Worm (Caenorhabditis elegans) whole organism, L4 larva: ENCODE results near the gene mif-1.

Experiments
- F37D6.2 ChIP-seq: sonication (generic microtip); optimal IDR thresholded peaks from 2 replicates; lab custom pipeline; 2016; ENCODE audit warnings: mild to moderate bottlenecking, missing genetic modification characterization, missing compliant biosample characterization
- F49E8.2 ChIP-seq: sonication (generic microtip); optimal IDR thresholded peaks from 2 replicates; lab custom pipeline; 2016; ENCODE audit warnings: missing compliant biosample characterization, mild to moderate bottlenecking, missing genetic modification characterization, borderline replicate concordance
- R02D3.7 ChIP-seq: fragments of 150-350 bp; sonication (generic microtip); optimal IDR thresholded peaks from 3 replicates; lab custom pipeline; 2014; ENCODE audit warnings: missing biosample characterization, missing genetic modification characterization
- T20F7.1 ChIP-seq: fragments of 200-800 bp; sonication (Bioruptor generic); optimal IDR thresholded peaks from 2 replicates; lab custom pipeline; 2018; ENCODE audit warnings: mild to moderate bottlenecking, missing genetic modification characterization, missing compliant biosample characterization
- Y105C5A.15 ChIP-seq: fragments of 200-800 bp; sonication (Bioruptor generic); IDR thresholded peaks from 2 replicates; pipeline ENCODE4 v1.3.6; 2022; ENCODE audit warnings: missing genetic modification characterization, missing compliant biosample characterization
- ZK546.5 ChIP-seq, 2 experiments: sonication (generic microtip); optimal IDR thresholded peaks; 2 replicates each; lab custom pipeline; 2017; ENCODE audit warnings: missing biosample characterization in 2 of 2, missing genetic modification characterization in 2 of 2
- arid-1 ChIP-seq: fragments of 200-800 bp; sonication (Bioruptor generic); conservative IDR thresholded peaks from 2 replicates; pipeline ENCODE4 v1.3.6; 2022; ENCODE audit warnings: missing genetic modification reagents, missing genetic modification characterization, missing compliant biosample characterization
- ceh-32 ChIP-seq: sonication (generic microtip); optimal IDR thresholded peaks from 2 replicates; lab custom pipeline; 2016; ENCODE audit warnings: mild to moderate bottlenecking, missing genetic modification characterization, missing compliant biosample characterization; ENCODE audit not compliant: poor library complexity
- ces-1 ChIP-seq: fragments of 150-350 bp; sonication (generic microtip); optimal IDR thresholded peaks from 4 replicates; lab custom pipeline; 2014; ENCODE audit warnings: missing biosample characterization, missing genetic modification reagents, missing genetic modification characterization
- cey-2 ChIP-seq: sonication (generic microtip); optimal IDR thresholded peaks from 3 replicates; lab custom pipeline; 2017; ENCODE audit warnings: missing genetic modification characterization, mild to moderate bottlenecking, missing compliant biosample characterization, antibody characterized with exemption, borderline replicate concordance; ENCODE audit not compliant: insufficient read depth
- ctbp-1 ChIP-seq: fragments of 200-800 bp; sonication (Bioruptor generic); IDR thresholded peaks from 2 replicates; pipeline ENCODE4 v1.3.6; 2022; ENCODE audit warnings: missing genetic modification reagents, missing genetic modification characterization, missing compliant biosample characterization
- daf-16 ChIP-seq, 3 experiments: sonication (generic microtip); optimal IDR thresholded peaks; 2 replicates each; lab custom pipeline; 2016 to 2017; ENCODE audit warnings: missing genetic modification characterization in 3 of 3, missing genetic modification reagents in 3 of 3, mild to moderate bottlenecking in 2 of 3, missing compliant biosample characterization in 2 of 3, missing biosample characterization in 1 of 3, moderate library complexity in 1 of 3
- daf-8 ChIP-seq: fragments of 200-800 bp; sonication (Bioruptor generic); IDR thresholded peaks from 2 replicates; pipeline ENCODE4 v1.3.6; 2022; ENCODE audit warnings: missing genetic modification characterization, missing compliant biosample characterization
- dmd-8 ChIP-seq: fragments of 200-800 bp; sonication (Bioruptor generic); IDR thresholded peaks from 2 replicates; pipeline ENCODE4 v1.3.6; 2022; ENCODE audit warnings: missing genetic modification characterization, missing compliant biosample characterization
- dmd-9 ChIP-seq: fragments of 200-800 bp; sonication (Bioruptor generic); IDR thresholded peaks from 2 replicates; pipeline ENCODE4 v1.3.6; 2022; ENCODE audit warnings: missing genetic modification reagents, missing genetic modification characterization, missing compliant biosample characterization
- dpl-1 ChIP-seq: fragments of 150-350 bp; optimal IDR thresholded peaks from 2 replicates; lab custom pipeline; 2014; ENCODE audit warnings: missing biosample characterization, missing genetic modification reagents, missing genetic modification characterization
- dve-1 ChIP-seq: sonication (generic microtip); optimal IDR thresholded peaks from 2 replicates; lab custom pipeline; 2017; ENCODE audit warnings: antibody characterized with exemption, mild to moderate bottlenecking, missing genetic modification characterization, missing compliant biosample characterization; ENCODE audit not compliant: insufficient read depth
- egl-27 ChIP-seq: sonication (generic microtip); optimal IDR thresholded peaks from 3 replicates; lab custom pipeline; 2017; ENCODE audit warnings: missing biosample characterization, missing genetic modification reagents, missing genetic modification characterization
- egl-43 ChIP-seq: fragments of 200-800 bp; sonication (Bioruptor generic); IDR thresholded peaks from 2 replicates; pipeline ENCODE4 v1.3.6; 2022; ENCODE audit warnings: missing genetic modification reagents, missing genetic modification characterization, missing compliant biosample characterization
- fkh-10 ChIP-seq: fragments of 150-350 bp; optimal IDR thresholded peaks from 2 replicates; lab custom pipeline; 2014; ENCODE audit warnings: missing biosample characterization, missing genetic modification reagents, missing genetic modification characterization
- gei-8 ChIP-seq: fragments of 200-800 bp; sonication (Bioruptor generic); optimal IDR thresholded peaks from 2 replicates; lab custom pipeline; 2018; ENCODE audit warnings: mild to moderate bottlenecking, missing genetic modification characterization, missing compliant biosample characterization
- hif-1 ChIP-seq, 2 experiments: sonication (generic microtip); optimal IDR thresholded peaks; 2 replicates each; lab custom pipeline; 2016 to 2017; ENCODE audit warnings: missing compliant biosample characterization in 2 of 2, missing genetic modification characterization in 2 of 2, missing genetic modification reagents in 2 of 2, missing genotype in 2 of 2, mild to moderate bottlenecking in 1 of 2
- hlh-11 ChIP-seq: fragments of 200-800 bp; sonication (Bioruptor generic); optimal IDR thresholded peaks from 2 replicates; lab custom pipeline; 2018; ENCODE audit warnings: mild to moderate bottlenecking, missing genetic modification characterization, missing compliant biosample characterization
- hlh-30 ChIP-seq: sonication (generic microtip); optimal IDR thresholded peaks from 2 replicates; lab custom pipeline; 2017; ENCODE audit warnings: antibody characterized with exemption, mild to moderate bottlenecking, missing genetic modification characterization, missing compliant biosample characterization; ENCODE audit not compliant: insufficient read depth
- lin-13 ChIP-seq: fragments of 150-350 bp; optimal IDR thresholded peaks from 2 replicates; lab custom pipeline; 2014; ENCODE audit warnings: missing biosample characterization, missing genetic modification reagents, missing genetic modification characterization
- lin-38 ChIP-seq: fragments of 200-800 bp; sonication (Bioruptor generic); IDR thresholded peaks from 2 replicates; pipeline ENCODE4 v1.3.6; 2022; ENCODE audit warnings: missing genetic modification reagents, missing genetic modification characterization, missing compliant biosample characterization
- lir-3 ChIP-seq: sonication (generic microtip); optimal IDR thresholded peaks from 2 replicates; lab custom pipeline; 2016; ENCODE audit warnings: mild to moderate bottlenecking, missing genetic modification characterization, missing compliant biosample characterization
- madf-5 ChIP-seq, 2 experiments: fragments of 200-800 bp; sonication (Bioruptor generic); IDR thresholded peaks; 2 replicates each; pipeline ENCODE4 v1.3.6; 2022; ENCODE audit warnings: missing compliant biosample characterization in 2 of 2, missing genetic modification characterization in 2 of 2
- madf-9 ChIP-seq: fragments of 200-800 bp; sonication (Bioruptor generic); conservative IDR thresholded peaks from 2 replicates; pipeline ENCODE4 v1.3.6; 2022; ENCODE audit warnings: missing genetic modification reagents, missing genetic modification characterization, missing compliant biosample characterization
- mdl-1 ChIP-seq, 2 experiments: fragments of 150-350 bp in 1 of 2; sonication (generic microtip) in 1 of 2; optimal IDR thresholded peaks; 2 replicates each; lab custom pipeline; 2014 to 2017; ENCODE audit warnings: missing biosample characterization in 2 of 2, missing genetic modification characterization in 2 of 2
- mdt-29 ChIP-seq: fragments of 200-800 bp; sonication (Bioruptor generic); IDR thresholded peaks from 2 replicates; pipeline ENCODE4 v1.3.6; 2022; ENCODE audit warnings: missing genetic modification reagents, missing genetic modification characterization, missing compliant biosample characterization
- mep-1 ChIP-seq: fragments of 150-350 bp; sonication (generic microtip); optimal IDR thresholded peaks from 3 replicates; lab custom pipeline; 2014; ENCODE audit warnings: missing biosample characterization, missing genetic modification characterization
- nhr-11 ChIP-seq: fragments of 150-350 bp; optimal IDR thresholded peaks from 2 replicates; lab custom pipeline; 2014; ENCODE audit warnings: missing biosample characterization, missing genetic modification characterization
- nhr-237 ChIP-seq: sonication (generic microtip); optimal IDR thresholded peaks from 2 replicates; lab custom pipeline; 2017; ENCODE audit warnings: missing biosample characterization, missing genetic modification characterization
- nhr-28 ChIP-seq: fragments of 150-350 bp; optimal IDR thresholded peaks from 2 replicates; lab custom pipeline; 2014; ENCODE audit warnings: missing biosample characterization, missing genetic modification characterization
- nhr-41 ChIP-seq: fragments of 200-800 bp; sonication (Bioruptor generic); IDR thresholded peaks from 2 replicates; pipeline ENCODE4 v1.3.6; 2022; ENCODE audit warnings: missing genetic modification reagents, missing genetic modification characterization, missing compliant biosample characterization
- nhr-6 ChIP-seq: fragments of 150-350 bp; optimal IDR thresholded peaks from 2 replicates; lab custom pipeline; 2014; ENCODE audit warnings: missing biosample characterization, missing genetic modification characterization
- nhr-76 ChIP-seq: fragments of 150-350 bp; optimal IDR thresholded peaks from 2 replicates; lab custom pipeline; 2014; ENCODE audit warnings: missing biosample characterization, missing genetic modification characterization
- nhr-77 ChIP-seq: fragments of 150-350 bp; optimal IDR thresholded peaks from 2 replicates; lab custom pipeline; 2014; ENCODE audit warnings: missing biosample characterization, missing genetic modification characterization
- php-3 ChIP-seq: fragments of 200-800 bp; sonication (Bioruptor generic); IDR thresholded peaks from 2 replicates; pipeline ENCODE4 v1.3.6; 2022; ENCODE audit warnings: missing genetic modification reagents, missing genetic modification characterization, missing compliant biosample characterization
- pqm-1 ChIP-seq: sonication (generic microtip); optimal IDR thresholded peaks from 2 replicates; lab custom pipeline; 2017; ENCODE audit warnings: missing biosample characterization, missing genetic modification characterization
- rbr-2 ChIP-seq: sonication (generic microtip); optimal IDR thresholded peaks from 2 replicates; lab custom pipeline; 2016; ENCODE audit warnings: missing genotype, missing genetic modification characterization, missing compliant biosample characterization
- sdz-12 ChIP-seq: fragments of 200-800 bp; sonication (Bioruptor generic); optimal IDR thresholded peaks from 2 replicates; lab custom pipeline; 2018; ENCODE audit warnings: mild to moderate bottlenecking, missing genetic modification characterization, missing compliant biosample characterization
- set-16 ChIP-seq: fragments of 200-800 bp; sonication (Bioruptor generic); IDR thresholded peaks from 2 replicates; pipeline ENCODE4 v1.3.6; 2022; ENCODE audit warnings: missing genetic modification reagents, missing genetic modification characterization, missing compliant biosample characterization
- spr-1 ChIP-seq: sonication (generic microtip); optimal IDR thresholded peaks from 2 replicates; lab custom pipeline; 2016; ENCODE audit warnings: mild to moderate bottlenecking, missing genetic modification characterization, missing compliant biosample characterization
- spr-3 ChIP-seq: fragments of 200-800 bp; sonication (Bioruptor generic); optimal IDR thresholded peaks from 2 replicates; lab custom pipeline; 2018; ENCODE audit warnings: mild to moderate bottlenecking, missing genetic modification characterization, missing compliant biosample characterization
- tag-97 ChIP-seq: fragments of 200-800 bp; sonication (Bioruptor generic); IDR thresholded peaks from 2 replicates; pipeline ENCODE4 v1.3.6; 2022; ENCODE audit warnings: missing genetic modification characterization, missing compliant biosample characterization
- tra-1 ChIP-seq: fragments of 200-800 bp; sonication (Bioruptor generic); IDR thresholded peaks from 2 replicates; pipeline ENCODE4 v1.3.6; 2022; ENCODE audit warnings: missing genetic modification reagents, missing genetic modification characterization, missing compliant biosample characterization
- unc-62 ChIP-seq, 3 experiments: fragments of 150-350 bp in 1 of 3; sonication (generic microtip); optimal IDR thresholded peaks in 2 of 3; peaks in 1 of 3; 1 replicate in 1 of 3; 2 replicates in 2 of 3; lab custom pipeline; 2014 to 2017; ENCODE audit warnings: missing biosample characterization in 3 of 3, missing genetic modification characterization in 3 of 3, missing genetic modification reagents in 3 of 3, missing genotype in 1 of 3

mif-1 gene

ce11 chrIII:11870009-11870408 is 22.1 kb downstream of the mif-1 start (continued):
- TF ChIP-seq madf-5 (GFP tag; IDR thresholded peaks at IDR 0.05; lab: Robert Waterston, UW) (no peak), dmd-8 (GFP tag; lab: Robert Waterston, UW) (no peak), dmd-9 (0 out of 2 replicates have a peak, but pooled peaks have one; percentile 38), arid-1 (GFP tag; lab: Robert Waterston, UW) (peak; percentile 60; the same call in 1 of the 2 replicates), sdz-12 (GFP tag; lab: Kevin White, UChicago) (no peak), F37D6.2 (tag; lab: Kevin White, UChicago) (peak; percentile 60), nhr-41 (GFP tag; lab: Robert Waterston, UW) (no peak), nhr-237 (tag; lab: Kevin White, UChicago) (peak; percentile 3), pqm-1 (peak; percentile 27), php-3 (GFP tag; lab: Robert Waterston, UW) (0 out of 2 replicates have a peak, but pooled peaks have one; percentile 38), nhr-6 (tag; lab: Kevin White, UChicago) (peak; percentile 91), lir-3 (no peak), daf-8 (no peak), tag-97 (GFP tag; lab: Robert Waterston, UW) (no peak), spr-3 (GFP tag; lab: Kevin White, UChicago) (peak; percentile 43), T20F7.1 (GFP tag; lab: Kevin White, UChicago) (no peak), daf-16 (GFP tag; optimal IDR thresholded peaks at IDR 0.05; lab: Kevin White, UChicago) (peak; percentile 40 to 88), daf-16 (tag; optimal IDR thresholded peaks at IDR 0.05; lab: Kevin White, UChicago) (peak; percentile 99), dve-1 (peak; percentile 91), dpl-1 (peak; percentile 75), cey-2 (tag; lab: Kevin White, UChicago) (no peak), set-16 (GFP tag; lab: Robert Waterston, UW) (peak; percentile 21; the same call in 1 of the 2 replicates), hif-1 (tag; optimal IDR thresholded peaks at IDR 0.05; lab: Kevin White, UChicago) (peak in 1 of 2 experiments; percentile 90), mep-1 (tag; lab: Kevin White, UChicago) (peak; percentile 92), F49E8.2 (no peak), spr-1 (peak; percentile 50), hlh-11 (tag; lab: Kevin White, UChicago) (peak; percentile 87), lin-13 (GFP tag; lab: Kevin White, UChicago) (peak; percentile 84), fkh-10 (GFP tag; lab: Kevin White, UChicago) (peak; percentile 58), nhr-28 (tag; lab: Kevin White, UChicago) (peak; percentile 85), mdl-1 (tag; optimal IDR thresholded peaks at IDR 0.05; lab: Kevin White, UChicago) (peak in 1 of 2 experiments; percentile 74), egl-43 (0 out of 2 replicates have a peak, but pooled peaks have one; percentile 23), unc-62 (GFP tag; optimal IDR thresholded peaks at IDR 0.05 in 1 of 2; lab: Kevin White, UChicago) (peak in 1 of 2 experiments; percentile 48), unc-62 (tag; optimal IDR thresholded peaks at IDR 0.05; lab: Kevin White, UChicago) (no peak), ces-1 (GFP tag; lab: Kevin White, UChicago) (no peak), egl-27 (tag; lab: Kevin White, UChicago) (no peak), gei-8 (GFP tag; lab: Kevin White, UChicago) (peak; percentile 14), Y105C5A.15 (GFP tag; lab: Robert Waterston, UW) (no peak), R02D3.7 (no peak), ceh-32 (tag; lab: Kevin White, UChicago) (no peak), nhr-77 (tag; lab: Kevin White, UChicago) (peak; percentile 74), nhr-76 (tag; lab: Kevin White, UChicago) (no peak), tra-1 (peak; percentile 55; the same call in 1 of the 2 replicates), rbr-2 (tag; lab: Kevin White, UChicago) (peak; percentile 83), nhr-11 (tag; lab: Kevin White, UChicago) (peak; percentile 87), hlh-30 (peak; percentile 86), ZK546.5 (tag; optimal IDR thresholded peaks at IDR 0.05; lab: Kevin White, UChicago) (no peak), madf-9 (GFP tag; lab: Robert Waterston, UW) (peak; percentile 65), ctbp-1 (GFP tag; lab: Robert Waterston, UW) (0 out of 2 replicates have a peak, but pooled peaks have one; percentile 35), mdt-29 (GFP tag; lab: Robert Waterston, UW) (no peak), lin-38 (GFP tag; lab: Robert Waterston, UW) (peak; percentile 74)
